ENCODE assay signal across 7 worm cellular contexts in genomic region chrII:14404266-14404665, ce11.
TF ChIP-seq lines count a peak whose summit lies in the region.

No protein-coding gene starts in this region.

TF ChIP-seq in whole organism, L1 larva, 84 proteins besides CTCF, POLR2A, EP300 and RAD21 (continues in another document):
- no peak for TF ChIP-seq nhr-84 (tag; optimal IDR thresholded peaks at IDR 0.05; lab: Kevin White, UChicago)
- no peak for TF ChIP-seq alr-1 (tag; optimal IDR thresholded peaks at IDR 0.05; lab: Kevin White, UChicago; ENCODE audit: borderline replicate concordance)
- peak; percentile 10 for TF ChIP-seq elt-2 (tag; optimal IDR thresholded peaks at IDR 0.05; lab: Kevin White, UChicago)
- no peak for TF ChIP-seq C16A3.4 (tag; optimal IDR thresholded peaks at IDR 0.05; lab: Kevin White, UChicago)
- TF ChIP-seq efl-1 (optimal IDR thresholded peaks at IDR 0.05; lab: Kevin White, UChicago), result no peak
- TF ChIP-seq efl-1 (GFP tag; optimal IDR thresholded peaks at IDR 0.05 in 1 of 2; lab: Kevin White, UChicago), result peak in 1 of 2 experiments; percentile 76
- TF ChIP-seq lin-35 (GFP tag; optimal IDR thresholded peaks at IDR 0.05; lab: Kevin White, UChicago), result peak in 1 of 2 experiments; percentile 32
- TF ChIP-seq ceh-90 (tag; optimal IDR thresholded peaks at IDR 0.05; lab: Kevin White, UChicago), result no peak
- TF ChIP-seq lir-3 (tag; optimal IDR thresholded peaks at IDR 0.05; lab: Kevin White, UChicago; ENCODE audit: poor library complexity), result no peak
- TF ChIP-seq sptf-1 (tag; optimal IDR thresholded peaks at IDR 0.05; lab: Kevin White, UChicago), result no peak
- no peak for TF ChIP-seq ceh-63 (GFP tag; optimal IDR thresholded peaks at IDR 0.05; lab: Kevin White, UChicago)
- TF ChIP-seq swsn-7 (tag; optimal IDR thresholded peaks at IDR 0.05; lab: Kevin White, UChicago), result no peak
- no peak for TF ChIP-seq lin-13 (GFP tag; optimal IDR thresholded peaks at IDR 0.05; lab: Kevin White, UChicago)

TF ChIP-seq in whole organism, L2 larva, 48 proteins besides CTCF, POLR2A, EP300 and RAD21 (continues in another document):
- TF ChIP-seq lin-11 (tag; optimal IDR thresholded peaks at IDR 0.05; lab: Kevin White, UChicago), result no peak
- TF ChIP-seq nhr-129 (tag; optimal IDR thresholded peaks at IDR 0.05; lab: Kevin White, UChicago), result peak; percentile 19
- no peak for TF ChIP-seq ZK546.5 (tag; optimal IDR thresholded peaks at IDR 0.05; lab: Kevin White, UChicago)
- TF ChIP-seq gmeb-1 (tag; optimal IDR thresholded peaks at IDR 0.05; lab: Kevin White, UChicago), result no peak
- no peak for TF ChIP-seq sma-3 (GFP tag; optimal IDR thresholded peaks at IDR 0.05; lab: Kevin White, UChicago)
- TF ChIP-seq crh-2 (tag; optimal IDR thresholded peaks at IDR 0.05; lab: Kevin White, UChicago), result peak; percentile 44
- TF ChIP-seq lsy-2 (tag; optimal IDR thresholded peaks at IDR 0.05; lab: Kevin White, UChicago), result peak in 1 of 2 experiments; percentile 5
- TF ChIP-seq F13H6.1 (tag; optimal IDR thresholded peaks at IDR 0.05; lab: Kevin White, UChicago), result peak; percentile 33
- TF ChIP-seq nhr-6 (tag; optimal IDR thresholded peaks at IDR 0.05; lab: Kevin White, UChicago), result no peak
- no peak for TF ChIP-seq peb-1 (tag; optimal IDR thresholded peaks at IDR 0.05; lab: Kevin White, UChicago)
- TF ChIP-seq unc-55 (GFP tag; optimal IDR thresholded peaks at IDR 0.05; lab: Kevin White, UChicago), result no peak
- TF ChIP-seq nhr-25 (tag; optimal IDR thresholded peaks at IDR 0.05; lab: Kevin White, UChicago), result no peak
- TF ChIP-seq nhr-237 (tag; optimal IDR thresholded peaks at IDR 0.05; lab: Kevin White, UChicago), result no peak
- no peak for TF ChIP-seq nhr-21 (tag; optimal IDR thresholded peaks at IDR 0.05; lab: Kevin White, UChicago)

TF ChIP-seq in whole organism, L3 larva, 47 proteins besides CTCF, POLR2A, EP300 and RAD21 (continues in another document):
- TF ChIP-seq ceh-9 (tag; optimal IDR thresholded peaks at IDR 0.05; lab: Kevin White, UChicago) (no peak), fos-1 (tag; optimal IDR thresholded peaks at IDR 0.05; lab: Kevin White, UChicago) (no peak), nhr-43 (tag; optimal IDR thresholded peaks at IDR 0.05; lab: Kevin White, UChicago; ENCODE audit: poor library complexity, severe bottlenecking) (peak; percentile 54), pha-4 (tag; optimal IDR thresholded peaks at IDR 0.05; lab: Kevin White, UChicago) (peak; percentile 91), nhr-23 (tag; optimal IDR thresholded peaks at IDR 0.05; lab: Kevin White, UChicago) (peak; percentile 33), pqm-1 (tag; optimal IDR thresholded peaks at IDR 0.05; lab: Kevin White, UChicago) (peak; percentile 61), jun-1 (tag; optimal IDR thresholded peaks at IDR 0.05; lab: Kevin White, UChicago) (peak; percentile 25), nfya-1 (tag; optimal IDR thresholded peaks at IDR 0.05; lab: Kevin White, UChicago; ENCODE audit: insufficient read depth) (peak; percentile 3), egl-5 (tag; optimal IDR thresholded peaks at IDR 0.05; lab: Kevin White, UChicago) (no peak), nhr-25 (tag; optimal IDR thresholded peaks at IDR 0.05; lab: Kevin White, UChicago) (peak; percentile 38), skn-1 (tag; optimal IDR thresholded peaks at IDR 0.05; lab: Kevin White, UChicago) (no peak), lin-15B (tag; optimal IDR thresholded peaks at IDR 0.05; lab: Kevin White, UChicago) (no peak), ceh-16 (tag; optimal IDR thresholded peaks at IDR 0.05; lab: Kevin White, UChicago) (no peak)

TF ChIP-seq in whole organism, L4 larva, 104 proteins besides CTCF, POLR2A, EP300 and RAD21 (continues in another document):
- TF ChIP-seq nhr-6 (tag; optimal IDR thresholded peaks at IDR 0.05; lab: Kevin White, UChicago), result peak; percentile 82
- TF ChIP-seq hlh-30 (tag; optimal IDR thresholded peaks at IDR 0.05; lab: Kevin White, UChicago; ENCODE audit: insufficient read depth), result peak; percentile 79
- TF ChIP-seq rbr-2 (tag; optimal IDR thresholded peaks at IDR 0.05; lab: Kevin White, UChicago), result no peak
- no peak for TF ChIP-seq nhr-76 (tag; optimal IDR thresholded peaks at IDR 0.05; lab: Kevin White, UChicago)
- TF ChIP-seq dve-1 (tag; optimal IDR thresholded peaks at IDR 0.05; lab: Kevin White, UChicago; ENCODE audit: insufficient read depth), result peak; percentile 80
- no peak for TF ChIP-seq zip-11 (GFP tag; IDR thresholded peaks at IDR 0.05; lab: Robert Waterston, UW)
- TF ChIP-seq hlh-11 (tag; optimal IDR thresholded peaks at IDR 0.05; lab: Kevin White, UChicago), result peak; percentile 26
- no peak for TF ChIP-seq snpc-4 (tag; optimal IDR thresholded peaks at IDR 0.05; lab: Kevin White, UChicago)
- TF ChIP-seq nhr-102 (tag; optimal IDR thresholded peaks at IDR 0.05; lab: Kevin White, UChicago), result no peak
- TF ChIP-seq nhr-77 (tag; optimal IDR thresholded peaks at IDR 0.05; lab: Kevin White, UChicago), result peak; percentile 80
- TF ChIP-seq aha-1 (tag; lab: Kevin White, UChicago), result peak; percentile 98
- TF ChIP-seq hif-1 (tag; optimal IDR thresholded peaks at IDR 0.05; lab: Kevin White, UChicago), result peak in 1 of 2 experiments; percentile 46
- no peak for TF ChIP-seq fkh-10 (GFP tag; optimal IDR thresholded peaks at IDR 0.05; lab: Kevin White, UChicago)
- TF ChIP-seq Y5F2A.4 (GFP tag; optimal IDR thresholded peaks at IDR 0.05; lab: Kevin White, UChicago), result no peak

TF ChIP-seq in whole organism, late embryonic, 69 proteins besides CTCF, POLR2A, EP300 and RAD21:
- peak; percentile 13 for TF ChIP-seq pax-1 (tag; optimal IDR thresholded peaks at IDR 0.05; lab: Kevin White, UChicago)
- no peak for TF ChIP-seq ceh-31 (tag; optimal IDR thresholded peaks at IDR 0.05; lab: Kevin White, UChicago)
- no peak for TF ChIP-seq lim-6 (tag; optimal IDR thresholded peaks at IDR 0.05; lab: Kevin White, UChicago)
- peak; percentile 29 for TF ChIP-seq ama-1 (optimal IDR thresholded peaks at IDR 0.05; lab: Kevin White, UChicago)
- TF ChIP-seq hlh-30 (tag; optimal IDR thresholded peaks at IDR 0.05; lab: Kevin White, UChicago; ENCODE audit: insufficient read depth), result peak; percentile 44

TF ChIP-seq in whole organism, mixed stage, embryonic, 35 proteins besides CTCF, POLR2A, EP300 and RAD21:
- peak; percentile 18 for TF ChIP-seq hlh-1 (tag; optimal IDR thresholded peaks at IDR 0.05; lab: Kevin White, UChicago)
- no peak for TF ChIP-seq ceh-43 (GFP tag; optimal IDR thresholded peaks at IDR 0.05; lab: Kevin White, UChicago)
- TF ChIP-seq unc-39 (tag; optimal IDR thresholded peaks at IDR 0.05; lab: Kevin White, UChicago), result no peak
- TF ChIP-seq ceh-39 (tag; optimal IDR thresholded peaks at IDR 0.05; lab: Kevin White, UChicago), result no peak
- no peak for TF ChIP-seq cnd-1 (tag; optimal IDR thresholded peaks at IDR 0.05; lab: Kevin White, UChicago)
- no peak for TF ChIP-seq sptf-1 (tag; optimal IDR thresholded peaks at IDR 0.05; lab: Kevin White, UChicago)
- peak; percentile 31 for TF ChIP-seq pha-4 (tag; optimal IDR thresholded peaks at IDR 0.05; lab: Kevin White, UChicago)
- no peak for TF ChIP-seq ztf-11 (tag; optimal IDR thresholded peaks at IDR 0.05; lab: Kevin White, UChicago)
- TF ChIP-seq nhr-28 (tag; optimal IDR thresholded peaks at IDR 0.05; lab: Kevin White, UChicago), result no peak
- no peak for TF ChIP-seq snpc-4 (tag; optimal IDR thresholded peaks at IDR 0.05; lab: Kevin White, UChicago)
TF ChIP-seq in whole organism, mixed stage, embryonic: peak in this region for 2.

TF ChIP-seq in whole organism, young adult, 124 proteins besides CTCF, POLR2A, EP300 and RAD21:
- no peak for TF ChIP-seq attf-5 (GFP tag; optimal IDR thresholded peaks at IDR 0.05; lab: Kevin White, UChicago)
- no peak for TF ChIP-seq Y67H2A.10 (GFP tag; conservative IDR thresholded peaks at IDR 0.05; lab: Robert Waterston, UW)
- no peak for TF ChIP-seq mel-28 (tag; optimal IDR thresholded peaks at IDR 0.05; lab: Kevin White, UChicago; ENCODE audit: borderline replicate concordance)
- TF ChIP-seq madf-6 (GFP tag; IDR thresholded peaks at IDR 0.05; lab: Robert Waterston, UW), result no peak
- TF ChIP-seq repo-1 (tag; optimal IDR thresholded peaks at IDR 0.05; lab: Kevin White, UChicago), result no peak
- no peak for TF ChIP-seq F10E7.11 (tag; optimal IDR thresholded peaks at IDR 0.05; lab: Kevin White, UChicago)
- no peak for TF ChIP-seq hlh-26 (GFP tag; conservative IDR thresholded peaks at IDR 0.05; lab: Robert Waterston, UW)
- TF ChIP-seq rpc-1 (optimal IDR thresholded peaks at IDR 0.05; lab: Kevin White, UChicago), result no peak
- TF ChIP-seq rpc-1 (tag; optimal IDR thresholded peaks at IDR 0.05; lab: Kevin White, UChicago), result no peak
- TF ChIP-seq egl-18 (GFP tag; IDR thresholded peaks at IDR 0.05; lab: Robert Waterston, UW), result no peak
- no peak for TF ChIP-seq attf-3 (GFP tag; conservative IDR thresholded peaks at IDR 0.05; lab: Robert Waterston, UW)
- TF ChIP-seq nhr-27 (tag; optimal IDR thresholded peaks at IDR 0.05; lab: Kevin White, UChicago), result no peak
- TF ChIP-seq Y95B8A.8 (GFP tag; IDR thresholded peaks at IDR 0.05; lab: Robert Waterston, UW), result no peak
- peak; percentile 9 for TF ChIP-seq nhr-80 (tag; optimal IDR thresholded peaks at IDR 0.05; lab: Kevin White, UChicago)
- TF ChIP-seq F57A8.1 (GFP tag; optimal IDR thresholded peaks at IDR 0.05; lab: Kevin White, UChicago), result no peak
- TF ChIP-seq xnd-1 (tag; optimal IDR thresholded peaks at IDR 0.05; lab: Kevin White, UChicago), result no peak
- TF ChIP-seq aptf-2 (GFP tag; conservative IDR thresholded peaks at IDR 0.05; lab: Robert Waterston, UW), result no peak
- TF ChIP-seq cebp-1 (GFP tag; IDR thresholded peaks at IDR 0.05; lab: Robert Waterston, UW), result no peak
- peak; percentile 14 for TF ChIP-seq cebp-1 (tag; optimal IDR thresholded peaks at IDR 0.05; lab: Kevin White, UChicago)
- TF ChIP-seq hmg-20 (GFP tag; IDR thresholded peaks at IDR 0.05; lab: Robert Waterston, UW), result no peak
- no peak for TF ChIP-seq bed-2 (GFP tag; IDR thresholded peaks at IDR 0.05; lab: Robert Waterston, UW)
- TF ChIP-seq madf-8 (GFP tag; conservative IDR thresholded peaks at IDR 0.05; lab: Robert Waterston, UW), result no peak
- TF ChIP-seq ztf-26 (tag; optimal IDR thresholded peaks at IDR 0.05; lab: Kevin White, UChicago), result no peak
- TF ChIP-seq F55B11.4 (tag; optimal IDR thresholded peaks at IDR 0.05; lab: Kevin White, UChicago; ENCODE audit: borderline replicate concordance, insufficient read depth), result no peak
- TF ChIP-seq somi-1 (GFP tag; optimal IDR thresholded peaks at IDR 0.05; lab: Kevin White, UChicago), result no peak
- no peak for TF ChIP-seq B0019.2 (GFP tag; conservative IDR thresholded peaks at IDR 0.05; lab: Robert Waterston, UW)
- peak; percentile 21 for TF ChIP-seq pha-4 (tag; optimal IDR thresholded peaks at IDR 0.05; lab: Kevin White, UChicago)
- TF ChIP-seq B0336.3 (GFP tag; IDR thresholded peaks at IDR 0.05; lab: Robert Waterston, UW), result no peak
- TF ChIP-seq F23B12.7 (tag; optimal IDR thresholded peaks at IDR 0.05; lab: Kevin White, UChicago; ENCODE audit: insufficient read depth), result no peak
TF ChIP-seq in whole organism, young adult: peak in this region for 3.
